Worm (Caenorhabditis elegans) whole organism, mixed stage, embryonic: Measurements from ENCODE around the gene ges-1.

ENCODE experiments used
- blmp-1 ChIP-seq: fragments of 150-350 bp; optimal IDR thresholded peaks from 2 replicates; lab custom pipeline; 2014; ENCODE audit warnings: missing biosample characterization, missing genetic modification characterization
- ces-1 ChIP-seq: fragments of 150-350 bp; optimal IDR thresholded peaks from 2 replicates; lab custom pipeline; 2014; ENCODE audit warnings: missing biosample characterization, missing genetic modification reagents, missing genetic modification characterization
- lin-13 ChIP-seq: fragments of 150-350 bp; optimal IDR thresholded peaks from 2 replicates; lab custom pipeline; 2014; ENCODE audit warnings: missing biosample characterization, missing genetic modification characterization
- lsy-2 ChIP-seq: fragments of 150-350 bp; optimal IDR thresholded peaks from 2 replicates; lab custom pipeline; 2014; ENCODE audit warnings: missing biosample characterization, missing genetic modification characterization
- mep-1 ChIP-seq: fragments of 150-350 bp; optimal IDR thresholded peaks from 2 replicates; lab custom pipeline; 2017; ENCODE audit warnings: missing biosample characterization, missing genetic modification reagents, missing genetic modification characterization, inconsistent platforms
- pha-4 ChIP-seq: fragments of 150-350 bp; optimal IDR thresholded peaks from 2 replicates; lab custom pipeline; 2018; ENCODE audit warnings: missing biosample characterization, missing genetic modification reagents, missing genetic modification characterization
- sem-2 ChIP-seq: fragments of 200-800 bp; sonication (Bioruptor generic); optimal IDR thresholded peaks from 2 replicates; lab custom pipeline; 2018; ENCODE audit warnings: mild to moderate bottlenecking, missing genetic modification characterization, missing compliant biosample characterization
- sptf-1 ChIP-seq: sonication (generic microtip); optimal IDR thresholded peaks from 2 replicates; lab custom pipeline; 2017; ENCODE audit warnings: mild to moderate bottlenecking, missing genetic modification characterization, moderate library complexity, missing compliant biosample characterization
- unc-39 ChIP-seq: fragments of 150-350 bp; optimal IDR thresholded peaks from 2 replicates; lab custom pipeline; 2014; ENCODE audit warnings: missing biosample characterization, missing genetic modification characterization
- unc-62 ChIP-seq: fragments of 150-350 bp; optimal IDR thresholded peaks from 2 replicates; lab custom pipeline; 2014; ENCODE audit warnings: missing biosample characterization, missing genetic modification reagents, missing genetic modification characterization
- ztf-11 ChIP-seq: fragments of 150-350 bp; optimal IDR thresholded peaks from 2 replicates; lab custom pipeline; 2014; ENCODE audit warnings: missing biosample characterization, missing genetic modification characterization

ce11 chrV:1460069-1460468 is 28.1 kb upstream of the ges-1 start, which contains the start of gene hacd-1:
- TF ChIP-seq ztf-11 (tag; lab: Kevin White, UChicago), result no peak
- no peak for TF ChIP-seq mep-1 (tag; lab: Kevin White, UChicago)
- no peak for TF ChIP-seq unc-39 (tag; lab: Kevin White, UChicago)
- no peak for TF ChIP-seq unc-62
- TF ChIP-seq pha-4 (tag; lab: Kevin White, UChicago), result no peak
- TF ChIP-seq lsy-2 (tag; lab: Kevin White, UChicago), result no peak
- no peak for TF ChIP-seq blmp-1 (tag; lab: Kevin White, UChicago)
- no peak for TF ChIP-seq sptf-1 (tag; lab: Kevin White, UChicago)
- no peak for TF ChIP-seq ces-1 (GFP tag; lab: Kevin White, UChicago)
- no peak for TF ChIP-seq lin-13 (tag; lab: Kevin White, UChicago)
- TF ChIP-seq sem-2 (GFP tag; lab: Kevin White, UChicago), result no peak
